Fruit fly (Drosophila melanogaster) whole organism, adult: ENCODE data around the gene COX7A.

Experiments used
- CG12768 ChIP-seq: fragments of 200-800 bp; sonication (Bioruptor generic); optimal IDR thresholded peaks from 2 replicates; lab custom pipeline; 2017; ENCODE audit warnings: missing biosample characterization, missing genetic modification characterization, mild to moderate bottlenecking, moderate library complexity, missing genetic modification reagents
- CG14711 ChIP-seq: fragments of 200-800 bp; sonication (Bioruptor generic); optimal IDR thresholded peaks from 2 replicates; lab custom pipeline; 2018; ENCODE audit warnings: missing biosample characterization, mild to moderate bottlenecking, missing genetic modification characterization, moderate library complexity
- CG1620 ChIP-seq: fragments of 200-800 bp; sonication (Bioruptor generic); optimal IDR thresholded peaks from 2 replicates; lab custom pipeline; 2016; ENCODE audit warnings: missing biosample characterization, missing genetic modification characterization
- CG33017 ChIP-seq: fragments of 200-800 bp; sonication (Bioruptor generic); optimal IDR thresholded peaks from 2 replicates; lab custom pipeline; 2018; ENCODE audit warnings: missing biosample characterization, mild to moderate bottlenecking, missing genetic modification characterization, moderate library complexity
- CG7045 ChIP-seq: fragments of 200-800 bp; sonication (Bioruptor generic); optimal IDR thresholded peaks from 2 replicates; lab custom pipeline; 2017; ENCODE audit warnings: missing biosample characterization, mild to moderate bottlenecking, missing genetic modification characterization
- Crg-1 ChIP-seq: fragments of 200-800 bp; sonication (Bioruptor generic); optimal IDR thresholded peaks from 2 replicates; lab custom pipeline; 2016; ENCODE audit warnings: missing biosample characterization, missing genetic modification characterization
- Mnt ChIP-seq: fragments of 200-800 bp; sonication (Bioruptor generic); optimal IDR thresholded peaks from 2 replicates; lab custom pipeline; 2016; ENCODE audit warnings: missing biosample characterization, mild to moderate bottlenecking, missing genetic modification characterization
- cnc ChIP-seq, 2 experiments: fragments of >200 bp; optimal IDR thresholded peaks; 2 replicates each; lab custom pipeline; 2017
- kay ChIP-seq: fragments of 200-800 bp; sonication (Bioruptor generic); peaks from one replicate; lab custom pipeline; 2016; ENCODE audit warnings: missing biosample characterization, missing genetic modification characterization, borderline replicate concordance
- ovo ChIP-seq: fragments of 200-800 bp; sonication (Bioruptor generic); optimal IDR thresholded peaks from 2 replicates; lab custom pipeline; 2016; ENCODE audit warnings: missing biosample characterization, missing genetic modification characterization
- toe ChIP-seq: fragments of 200-800 bp; sonication (Bioruptor generic); optimal IDR thresholded peaks from 2 replicates; lab custom pipeline; 2016; ENCODE audit warnings: missing biosample characterization, missing genetic modification characterization

dm6 chr3R:8355579-8355978 is 14.7 kb upstream of the COX7A start:
- no peak for TF ChIP-seq toe (GFP tag; lab: Kevin White, UChicago)
- no peak for TF ChIP-seq Crg-1
- TF ChIP-seq CG1620 (GFP tag; lab: Kevin White, UChicago) = no peak
- TF ChIP-seq CG14711 (tag; lab: Kevin White, UChicago) = peak; percentile 37
- no peak for TF ChIP-seq CG33017 (tag; lab: Kevin White, UChicago)
- no peak for TF ChIP-seq ovo
- no peak for TF ChIP-seq CG7045
- no peak for TF ChIP-seq CG12768
- no peak for TF ChIP-seq kay (GFP tag; lab: Kevin White, UChicago)
- TF ChIP-seq Mnt (GFP tag; lab: Kevin White, UChicago) = no peak
- no peak for TF ChIP-seq cnc (optimal IDR thresholded peaks at IDR 0.05; lab: Kevin White, UChicago)
